Fruit fly (Drosophila melanogaster) whole organism, embryonic: Measurements from ENCODE around the gene CG12290.
A peak's percentile ranks its signal among the peaks of the same experiment; 100 is the strongest.

Source experiments
- ATbp ChIP-seq: fragments of 200-800 bp; sonication (Bioruptor generic); optimal IDR thresholded peaks from 2 replicates; lab custom pipeline; 2017; ENCODE audit warnings: missing biosample characterization, mild to moderate bottlenecking, missing genetic modification characterization, missing genetic modification reagents
- Abd-B ChIP-seq: fragments of 200-800 bp; sonication (Bioruptor generic); optimal IDR thresholded peaks from 2 replicates; lab custom pipeline; 2018; ENCODE audit warnings: missing biosample characterization, mild to moderate bottlenecking, missing genetic modification characterization, moderate library complexity
- Blimp-1 ChIP-seq: fragments of 200-800 bp; sonication (Bioruptor generic); optimal IDR thresholded peaks from 3 replicates; lab custom pipeline; 2018; ENCODE audit warnings: missing biosample characterization, missing genetic modification characterization, mild to moderate bottlenecking, moderate library complexity, missing genetic modification reagents
- CG10147 ChIP-seq: fragments of 200-800 bp; sonication (Bioruptor generic); optimal IDR thresholded peaks from 2 replicates; lab custom pipeline; 2019; ENCODE audit warnings: missing biosample characterization, mild to moderate bottlenecking, missing genetic modification characterization, moderate library complexity
- CG10321 ChIP-seq: fragments of 200-800 bp; sonication (Bioruptor generic); IDR thresholded peaks from 2 replicates; pipeline ENCODE4 v1.3.6; 2022; ENCODE audit warnings: missing biosample characterization, missing genetic modification characterization
- CG10431 ChIP-seq: fragments of 200-800 bp; sonication (Bioruptor generic); optimal IDR thresholded peaks from 3 replicates; lab custom pipeline; 2018; ENCODE audit warnings: missing biosample characterization, mild to moderate bottlenecking, missing genetic modification characterization
- CG10462 ChIP-seq: fragments of 200-800 bp; sonication (Bioruptor generic); optimal IDR thresholded peaks from 2 replicates; lab custom pipeline; 2016; ENCODE audit warnings: missing biosample characterization, missing genetic modification characterization
- CG10654 ChIP-seq: fragments of 200-800 bp; sonication (Bioruptor generic); optimal IDR thresholded peaks from 2 replicates; lab custom pipeline; 2016; ENCODE audit warnings: missing biosample characterization, missing genetic modification characterization
- CG12299 ChIP-seq: fragments of 200-800 bp; sonication (Bioruptor generic); optimal IDR thresholded peaks from 2 replicates; lab custom pipeline; 2018; ENCODE audit warnings: missing biosample characterization, mild to moderate bottlenecking, missing genetic modification characterization
- CG12391 ChIP-seq: fragments of 200-800 bp; sonication (Bioruptor generic); optimal IDR thresholded peaks from 3 replicates; lab custom pipeline; 2018; ENCODE audit warnings: missing biosample characterization, mild to moderate bottlenecking, missing genetic modification characterization, moderate library complexity
- CG15696 ChIP-seq: fragments of 200-800 bp; sonication (Bioruptor generic); optimal IDR thresholded peaks from 2 replicates; lab custom pipeline; 2019; ENCODE audit warnings: missing biosample characterization, mild to moderate bottlenecking, missing genetic modification characterization, moderate library complexity
- CG16815 ChIP-seq: fragments of 200-800 bp; sonication (Bioruptor generic); optimal IDR thresholded peaks from 3 replicates; lab custom pipeline; 2017; ENCODE audit warnings: missing biosample characterization, mild to moderate bottlenecking, missing genetic modification characterization
- CG17186 ChIP-seq: fragments of 200-800 bp; sonication (Bioruptor generic); optimal IDR thresholded peaks from 3 replicates; lab custom pipeline; 2017; ENCODE audit warnings: missing biosample characterization, missing genetic modification reagents, missing genetic modification characterization
- CG17802 ChIP-seq: fragments of 200-800 bp; sonication (Bioruptor generic); optimal IDR thresholded peaks from 2 replicates; lab custom pipeline; 2018; ENCODE audit warnings: missing biosample characterization, mild to moderate bottlenecking, missing genetic modification characterization, moderate library complexity
- CG18262 ChIP-seq: fragments of 200-800 bp; optimal IDR thresholded peaks from 3 replicates; lab custom pipeline; 2019; ENCODE audit warnings: missing biosample characterization, mild to moderate bottlenecking, missing genetic modification characterization, moderate library complexity
- CG2678 ChIP-seq: fragments of 200-800 bp; sonication (Bioruptor generic); optimal IDR thresholded peaks from 3 replicates; lab custom pipeline; 2019; ENCODE audit warnings: missing biosample characterization, mild to moderate bottlenecking, missing genetic modification characterization, moderate library complexity
- CG31365 ChIP-seq: fragments of 200-800 bp; sonication (Bioruptor generic); optimal IDR thresholded peaks from 2 replicates; lab custom pipeline; 2018; ENCODE audit warnings: missing biosample characterization, mild to moderate bottlenecking, missing genetic modification characterization
- CG43689 ChIP-seq: fragments of 200-800 bp; sonication (Bioruptor generic); IDR thresholded peaks from 2 replicates; pipeline ENCODE4 v1.3.6; 2022; ENCODE audit warnings: missing biosample characterization, missing genetic modification characterization
- CG6272 ChIP-seq: fragments of 200-800 bp; sonication (Bioruptor generic); IDR thresholded peaks from 2 replicates; pipeline ENCODE4 v1.3.6; 2022; ENCODE audit warnings: missing biosample characterization, missing genetic modification characterization
- CG7928 ChIP-seq: fragments of 200-800 bp; sonication (Bioruptor generic); optimal IDR thresholded peaks from 2 replicates; lab custom pipeline; 2017; ENCODE audit warnings: missing biosample characterization, mild to moderate bottlenecking, missing genetic modification characterization
- Camta ChIP-seq: fragments of 200-800 bp; sonication (Bioruptor generic); optimal IDR thresholded peaks from 2 replicates; lab custom pipeline; 2016; ENCODE audit warnings: missing biosample characterization, missing genetic modification characterization
- CrebB ChIP-seq: fragments of 200-800 bp; sonication (Bioruptor generic); optimal IDR thresholded peaks from 3 replicates; lab custom pipeline; 2018; ENCODE audit warnings: missing biosample characterization, mild to moderate bottlenecking, missing genetic modification characterization
- Dbx ChIP-seq: fragments of 200-800 bp; sonication (Bioruptor generic); IDR thresholded peaks from 3 replicates; pipeline ENCODE4 v1.3.6; 2022; ENCODE audit warnings: missing biosample characterization, missing genetic modification characterization
- Dfd ChIP-seq, 2 experiments: fragments of >200 bp; optimal IDR thresholded peaks; 2 replicates each; lab custom pipeline; 2017; ENCODE audit warnings: missing biosample characterization in 2 of 2, missing genetic modification characterization in 2 of 2
- Dll ChIP-seq: fragments of 200-800 bp; sonication (Bioruptor generic); IDR thresholded peaks from 4 replicates; pipeline ENCODE4 v1.3.6; 2022; ENCODE audit warnings: missing biosample characterization, missing genetic modification characterization; ENCODE audit not compliant: partially characterized antibody
- Doc2 ChIP-seq: fragments of 200-800 bp; sonication (Bioruptor generic); IDR thresholded peaks from 2 replicates; pipeline ENCODE4 v1.3.6; 2022; ENCODE audit warnings: missing biosample characterization, missing genetic modification characterization
- Doc3 ChIP-seq: fragments of 200-800 bp; sonication (Bioruptor generic); IDR thresholded peaks from 3 replicates; pipeline ENCODE4 v1.3.6; 2022; ENCODE audit warnings: missing biosample characterization, missing genetic modification characterization; ENCODE audit not compliant: partially characterized antibody
- GATAe ChIP-seq: fragments of 200-800 bp; sonication (Bioruptor generic); conservative IDR thresholded peaks from 2 replicates; pipeline ENCODE4 v1.3.6; 2022; ENCODE audit warnings: missing biosample characterization, missing genetic modification characterization
- HmgD ChIP-seq: fragments of 200-800 bp; sonication (Bioruptor generic); optimal IDR thresholded peaks from 3 replicates; lab custom pipeline; 2016; ENCODE audit warnings: missing biosample characterization, missing genetic modification characterization
- Hr78 ChIP-seq, 2 experiments: fragments of 200-800 bp in 1 of 2; fragments of >200 bp in 1 of 2; sonication (Bioruptor generic) in 1 of 2; optimal IDR thresholded peaks; 2 replicates each; lab custom pipeline; 2017 to 2019; ENCODE audit warnings: missing biosample characterization in 2 of 2, missing genetic modification characterization in 2 of 2, mild to moderate bottlenecking in 1 of 2, moderate library complexity in 1 of 2
- MBD-R2 ChIP-seq: fragments of 200-800 bp; sonication (Bioruptor generic); IDR thresholded peaks from 2 replicates; pipeline ENCODE4 v1.3.6; 2022; ENCODE audit warnings: missing biosample characterization, missing genetic modification characterization
- Max ChIP-seq: fragments of 200-800 bp; sonication (Bioruptor generic); optimal IDR thresholded peaks from 2 replicates; lab custom pipeline; 2016; ENCODE audit warnings: missing biosample characterization, mild to moderate bottlenecking, missing genetic modification characterization
- Nf-YA ChIP-seq: fragments of 200-800 bp; sonication (Bioruptor generic); IDR thresholded peaks from 2 replicates; pipeline ENCODE4 v1.3.6; 2022; ENCODE audit warnings: missing biosample characterization, missing genetic modification characterization
- PHDP ChIP-seq: fragments of 200-800 bp; sonication (Bioruptor generic); optimal IDR thresholded peaks from 3 replicates; lab custom pipeline; 2018; ENCODE audit warnings: missing biosample characterization, mild to moderate bottlenecking, missing genetic modification characterization, moderate library complexity
- Rx ChIP-seq: fragments of 200-800 bp; sonication (Bioruptor generic); IDR thresholded peaks from 2 replicates; pipeline ENCODE4 v1.3.6; 2022; ENCODE audit warnings: missing biosample characterization, missing genetic modification characterization
- Tbp ChIP-seq: fragments of >200 bp; optimal IDR thresholded peaks from 2 replicates; lab custom pipeline; 2018; ENCODE audit warnings: missing biosample characterization, missing genetic modification characterization
- aop ChIP-seq: fragments of 200-800 bp; sonication (Bioruptor generic); IDR thresholded peaks from 2 replicates; pipeline ENCODE4 v1.3.6; 2022; ENCODE audit warnings: missing biosample characterization, missing genetic modification characterization
- chn ChIP-seq: fragments of 200-800 bp; sonication (Bioruptor generic); optimal IDR thresholded peaks from 2 replicates; lab custom pipeline; 2016; ENCODE audit warnings: missing biosample characterization, missing genetic modification characterization
- da ChIP-seq: fragments of 200-800 bp; sonication (Bioruptor generic); optimal IDR thresholded peaks from 2 replicates; lab custom pipeline; 2016; ENCODE audit warnings: missing biosample characterization, missing genetic modification characterization
- emc ChIP-seq: fragments of 200-800 bp; sonication (Bioruptor generic); optimal IDR thresholded peaks from 2 replicates; lab custom pipeline; 2016; ENCODE audit warnings: missing biosample characterization, missing genetic modification characterization
- fd3F ChIP-seq: fragments of 200-800 bp; sonication (Bioruptor generic); optimal IDR thresholded peaks from 2 replicates; lab custom pipeline; 2018; ENCODE audit warnings: missing biosample characterization, mild to moderate bottlenecking, missing genetic modification characterization, moderate library complexity
- fru ChIP-seq: fragments of >200 bp; optimal IDR thresholded peaks from 2 replicates; lab custom pipeline; 2017
- gsb-n ChIP-seq: fragments of 200-800 bp; sonication (Bioruptor generic); optimal IDR thresholded peaks from 3 replicates; lab custom pipeline; 2018; ENCODE audit warnings: missing biosample characterization, mild to moderate bottlenecking, missing genetic modification characterization
- gt ChIP-seq: fragments of 200-800 bp; sonication (Bioruptor generic); IDR thresholded peaks from 2 replicates; pipeline ENCODE4 v1.3.6; 2022; ENCODE audit warnings: missing biosample characterization, missing genetic modification characterization
- hth ChIP-seq: fragments of >200 bp; optimal IDR thresholded peaks from 2 replicates; lab custom pipeline; 2017; ENCODE audit warnings: inconsistent platforms
- pfk ChIP-seq: fragments of 200-800 bp; sonication (Bioruptor generic); optimal IDR thresholded peaks from 2 replicates; lab custom pipeline; 2018; ENCODE audit warnings: missing biosample characterization, mild to moderate bottlenecking, missing genetic modification characterization, moderate library complexity
- pnt ChIP-seq: fragments of 200-800 bp; sonication (Bioruptor generic); optimal IDR thresholded peaks from 3 replicates; lab custom pipeline; 2016; ENCODE audit warnings: missing biosample characterization, missing genetic modification characterization
- sens ChIP-seq: fragments of 200-800 bp; sonication (Bioruptor generic); peaks from one replicate; lab custom pipeline; 2016; ENCODE audit warnings: missing biosample characterization, missing genetic modification characterization
- stc ChIP-seq: fragments of 200-800 bp; sonication (Bioruptor generic); IDR thresholded peaks from 2 replicates; pipeline ENCODE4 v1.3.6; 2022; ENCODE audit warnings: missing biosample characterization, missing genetic modification characterization
- ttk ChIP-seq: fragments of 200-800 bp; sonication (Bioruptor generic); IDR thresholded peaks from 2 replicates; pipeline ENCODE4 v2.1.2; 2022; ENCODE audit warnings: missing biosample characterization, missing genetic modification characterization
- z ChIP-seq: fragments of 200-800 bp; sonication (Bioruptor generic); IDR thresholded peaks from 3 replicates; pipeline ENCODE4 v1.3.6; 2022; ENCODE audit warnings: missing biosample characterization, missing genetic modification characterization
- zen ChIP-seq: fragments of 200-800 bp; sonication (Bioruptor generic); optimal IDR thresholded peaks from 3 replicates; lab custom pipeline; 2018; ENCODE audit warnings: missing biosample characterization, mild to moderate bottlenecking, missing genetic modification characterization, moderate library complexity

CG12290 gene

dm6 chr3R:26280403-26280802 is 50.4 kb downstream of the CG12290 start (continued):
- no peak for TF ChIP-seq Hr78 (GFP tag; optimal IDR thresholded peaks at IDR 0.05; lab: Kevin White, UChicago)
- no peak for TF ChIP-seq pfk (GFP tag; lab: Kevin White, UChicago)
- TF ChIP-seq CG10147 (GFP tag; lab: Kevin White, UChicago), result peak; percentile 36
- TF ChIP-seq CG10462, result no peak
- no peak for TF ChIP-seq Doc2
- TF ChIP-seq fd3F (GFP tag; lab: Kevin White, UChicago), result no peak
- TF ChIP-seq ttk, result peak; percentile 47; the same call in 1 of the 2 replicates
- TF ChIP-seq Max (GFP tag; lab: Kevin White, UChicago), result no peak
- TF ChIP-seq CG18262 (tag; lab: Kevin White, UChicago), result no peak
- no peak for TF ChIP-seq CrebB
- TF ChIP-seq CG12391, result no peak
- TF ChIP-seq PHDP (tag; lab: Kevin White, UChicago), result peak; percentile 45
- TF ChIP-seq da (GFP tag; lab: Kevin White, UChicago), result no peak
- no peak for TF ChIP-seq CG15696
- peak; percentile 17 for TF ChIP-seq Blimp-1 (GFP tag; lab: Kevin White, UChicago)
- no peak for TF ChIP-seq hth
- TF ChIP-seq CG43689 (GFP tag; lab: Robert Waterston, UW), result peak; percentile 29; the same call in 1 of the 2 replicates
- no peak for TF ChIP-seq z (GFP tag; lab: Robert Waterston, UW)
- TF ChIP-seq Dll (GFP tag; lab: Robert Waterston, UW), result no peak
- no peak for TF ChIP-seq pnt (GFP tag; lab: Kevin White, UChicago)
- TF ChIP-seq chn, result peak; percentile 12
- TF ChIP-seq gsb-n (tag; lab: Kevin White, UChicago), result no peak
- TF ChIP-seq Dbx (GFP tag; lab: Robert Waterston, UW), result peak; percentile 74
- TF ChIP-seq stc (GFP tag; lab: Robert Waterston, UW), result 0 out of 2 replicates have a peak, but pooled peaks have one; percentile 54
- TF ChIP-seq CG10431, result no peak
- no peak for TF ChIP-seq CG16815 (GFP tag; lab: Kevin White, UChicago)
- no peak for TF ChIP-seq CG7928
- no peak for TF ChIP-seq CG31365 (tag; lab: Kevin White, UChicago)
- TF ChIP-seq Camta (GFP tag; lab: Kevin White, UChicago), result no peak
- TF ChIP-seq HmgD (GFP tag; lab: Kevin White, UChicago), result no peak
- peak; percentile 39 for TF ChIP-seq ATbp (GFP tag; lab: Kevin White, UChicago)
- TF ChIP-seq CG17186 (GFP tag; lab: Kevin White, UChicago), result no peak
- no peak for TF ChIP-seq fru (lab: Kevin White, UChicago)
- TF ChIP-seq MBD-R2 (GFP tag; lab: Robert Waterston, UW), result no peak
- TF ChIP-seq CG2678 (tag; lab: Kevin White, UChicago), result peak; percentile 72
- no peak for TF ChIP-seq gt (GFP tag; lab: Robert Waterston, UW)
- no peak for TF ChIP-seq Abd-B (GFP tag; lab: Kevin White, UChicago)
- no peak for TF ChIP-seq Dfd (GFP tag; optimal IDR thresholded peaks at IDR 0.05; lab: Kevin White, UChicago)
- no peak for TF ChIP-seq GATAe
- no peak for TF ChIP-seq CG17802 (tag; lab: Kevin White, UChicago)
- TF ChIP-seq Doc3 (GFP tag; lab: Robert Waterston, UW), result no peak
- no peak for TF ChIP-seq zen (tag; lab: Kevin White, UChicago)
- no peak for TF ChIP-seq Tbp (GFP tag; lab: Kevin White, UChicago)
- TF ChIP-seq sens (GFP tag; lab: Kevin White, UChicago), result no peak
- peak; percentile 37; the same call in 1 of the 2 replicates for TF ChIP-seq Nf-YA (GFP tag; lab: Robert Waterston, UW)
- TF ChIP-seq aop (GFP tag; lab: Robert Waterston, UW), result no peak
- no peak for TF ChIP-seq CG10654 (GFP tag; lab: Kevin White, UChicago)
- TF ChIP-seq Rx (GFP tag; lab: Robert Waterston, UW), result peak; percentile 12; the same call in 1 of the 2 replicates
- TF ChIP-seq CG12299, result no peak
- TF ChIP-seq CG6272 (GFP tag; lab: Robert Waterston, UW), result no peak
- TF ChIP-seq CG10321 (GFP tag; lab: Robert Waterston, UW), result no peak
- TF ChIP-seq emc (GFP tag; lab: Kevin White, UChicago), result no peak
